Worm (Caenorhabditis elegans): Measurements from ENCODE around the gene kvs-2.

DNA sequence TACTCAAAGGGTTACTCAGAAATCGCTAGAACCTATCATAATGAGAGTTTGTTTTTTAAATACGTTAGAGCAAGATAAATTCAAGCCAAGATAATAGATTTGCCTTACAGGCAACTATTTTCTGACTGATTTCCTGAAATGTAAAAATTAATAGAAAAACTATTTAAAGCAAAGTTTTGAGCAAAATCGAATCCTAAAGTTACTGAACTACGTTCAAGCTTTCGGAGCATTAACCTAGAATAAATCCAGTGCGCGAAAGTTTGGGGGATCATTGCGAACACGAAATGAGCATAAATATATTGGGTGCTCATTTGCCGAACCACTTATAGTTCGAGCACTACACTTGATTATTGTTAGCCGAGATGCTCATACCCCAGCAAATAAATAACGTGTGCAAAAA is 35.8 kb downstream of the kvs-2 start, which contains the start of gene ceh-22:
- TF ChIP-seq flt-1 (GFP tag; IDR thresholded peaks at IDR 0.05) = no peak
- TF ChIP-seq aly-1 (tag; optimal IDR thresholded peaks at IDR 0.05) = no peak
- no peak for TF ChIP-seq ama-1 (optimal IDR thresholded peaks at IDR 0.05)
- no peak for TF ChIP-seq scrt-1 (GFP tag; IDR thresholded peaks at IDR 0.05)
- TF ChIP-seq tbx-11 (GFP tag; IDR thresholded peaks at IDR 0.05) = no peak
- no peak for TF ChIP-seq hnd-1 (tag; optimal IDR thresholded peaks at IDR 0.05)
- TF ChIP-seq pes-1 (GFP tag; IDR thresholded peaks at IDR 0.05) = no peak
- TF ChIP-seq sea-1 (GFP tag; conservative IDR thresholded peaks at IDR 0.05) = no peak
- TF ChIP-seq ets-7 (tag; optimal IDR thresholded peaks at IDR 0.05) = no peak
- TF ChIP-seq ceh-36 (tag; optimal IDR thresholded peaks at IDR 0.05) = no peak
- TF ChIP-seq hmg-4 (GFP tag; optimal IDR thresholded peaks at IDR 0.05) = no peak
- TF ChIP-seq tra-4 (tag; optimal IDR thresholded peaks at IDR 0.05) = no peak
- no peak for TF ChIP-seq ceh-13 (GFP tag; optimal IDR thresholded peaks at IDR 0.05)
- TF ChIP-seq tbx-37 (GFP tag; conservative IDR thresholded peaks at IDR 0.05) = no peak

Measured in whole organism, early embryonic.